Worm (Caenorhabditis elegans) whole organism, mixed stage, embryonic: ENCODE measurements around the gene pmk-1.

ENCODE experiments used
- bed-3 ChIP-seq: fragments of 200-800 bp; sonication (Bioruptor generic); optimal IDR thresholded peaks from 3 replicates; lab custom pipeline; 2018; ENCODE audit warnings: mild to moderate bottlenecking, missing genetic modification characterization, moderate library complexity, missing compliant biosample characterization
- blmp-1 ChIP-seq: fragments of 150-350 bp; optimal IDR thresholded peaks from 2 replicates; lab custom pipeline; 2014; ENCODE audit warnings: missing biosample characterization, missing genetic modification characterization
- lin-13 ChIP-seq: fragments of 150-350 bp; optimal IDR thresholded peaks from 2 replicates; lab custom pipeline; 2014; ENCODE audit warnings: missing biosample characterization, missing genetic modification characterization
- mls-2 ChIP-seq: sonication (generic microtip); optimal IDR thresholded peaks from 2 replicates; lab custom pipeline; 2016; ENCODE audit warnings: mild to moderate bottlenecking, missing genetic modification characterization, moderate library complexity, missing compliant biosample characterization
- nhr-237 ChIP-seq: fragments of 150-350 bp; optimal IDR thresholded peaks from 2 replicates; lab custom pipeline; 2014; ENCODE audit warnings: missing biosample characterization, missing genetic modification characterization
- pha-4 ChIP-seq: fragments of 150-350 bp; optimal IDR thresholded peaks from 2 replicates; lab custom pipeline; 2018; ENCODE audit warnings: missing biosample characterization, missing genetic modification reagents, missing genetic modification characterization
- unc-62 ChIP-seq: fragments of 150-350 bp; optimal IDR thresholded peaks from 2 replicates; lab custom pipeline; 2014; ENCODE audit warnings: missing biosample characterization, missing genetic modification reagents, missing genetic modification characterization
- zip-8 ChIP-seq: fragments of 150-350 bp; optimal IDR thresholded peaks from 2 replicates; lab custom pipeline; 2014; ENCODE audit warnings: missing biosample characterization, missing genetic modification characterization
- ztf-11 ChIP-seq: fragments of 150-350 bp; optimal IDR thresholded peaks from 2 replicates; lab custom pipeline; 2014; ENCODE audit warnings: missing biosample characterization, missing genetic modification characterization

- TF ChIP-seq mls-2 (tag; lab: Kevin White, UChicago) (no peak), lin-13 (tag; lab: Kevin White, UChicago) (no peak), blmp-1 (tag; lab: Kevin White, UChicago) (no peak), ztf-11 (no peak), bed-3 (GFP tag; lab: Kevin White, UChicago) (no peak), nhr-237 (tag; lab: Kevin White, UChicago) (no peak), zip-8 (no peak), pha-4 (tag; lab: Kevin White, UChicago) (no peak), unc-62 (GFP tag; lab: Kevin White, UChicago) (no peak)
Measured at ce11 chrIV:8165950-8166349, 17.4 kb downstream of the pmk-1 start, which contains the start of gene B0218.7.
